Worm (Caenorhabditis elegans) whole organism, L4 larva: ENCODE measurements around the gene nhr-285.
A peak's percentile ranks its signal among the peaks of the same experiment; 100 is the strongest.
"Not testable (repeated sequence)": the region's sequence is repeated elsewhere in the genome, so short reads cannot be mapped to it uniquely, and the experiment has no call there.

Experiments used
- D1046.2 ChIP-seq: fragments of 200-800 bp; sonication (Bioruptor generic); IDR thresholded peaks from 2 replicates; pipeline ENCODE4 v1.3.6; 2022; ENCODE audit warnings: missing genetic modification characterization, missing compliant biosample characterization
- F26F4.8 ChIP-seq: fragments of 200-800 bp; sonication (Bioruptor generic); conservative IDR thresholded peaks from 2 replicates; pipeline ENCODE4 v1.3.6; 2022; ENCODE audit warnings: missing genetic modification characterization, missing compliant biosample characterization
- F44E2.7 ChIP-seq: fragments of 200-800 bp; sonication (Bioruptor generic); IDR thresholded peaks from 2 replicates; pipeline ENCODE4 v2.1.2; 2022; ENCODE audit warnings: missing genetic modification characterization, missing compliant biosample characterization
- F49E8.2 ChIP-seq: sonication (generic microtip); optimal IDR thresholded peaks from 2 replicates; lab custom pipeline; 2016; ENCODE audit warnings: missing compliant biosample characterization, mild to moderate bottlenecking, missing genetic modification characterization, borderline replicate concordance
- T26A8.4 ChIP-seq: fragments of 200-800 bp; sonication (Bioruptor generic); IDR thresholded peaks from 2 replicates; pipeline ENCODE4 v1.3.6; 2022; ENCODE audit warnings: missing genetic modification characterization, missing compliant biosample characterization
- Y105C5A.15 ChIP-seq: fragments of 200-800 bp; sonication (Bioruptor generic); IDR thresholded peaks from 2 replicates; pipeline ENCODE4 v1.3.6; 2022; ENCODE audit warnings: missing genetic modification characterization, missing compliant biosample characterization
- Y48G9A.11 ChIP-seq: fragments of 200-800 bp; sonication (Bioruptor generic); IDR thresholded peaks from 2 replicates; pipeline ENCODE4 v1.3.6; 2022; ENCODE audit warnings: missing genetic modification reagents, missing genetic modification characterization, missing compliant biosample characterization
- Y75B8A.6 ChIP-seq: fragments of 200-800 bp; sonication (Bioruptor generic); IDR thresholded peaks from 2 replicates; pipeline ENCODE4 v1.3.6; 2022; ENCODE audit warnings: missing genetic modification reagents, missing genetic modification characterization, missing compliant biosample characterization
- ZK337.2 ChIP-seq: fragments of 200-800 bp; sonication (Bioruptor generic); IDR thresholded peaks from 2 replicates; pipeline ENCODE4 v1.3.6; 2022; ENCODE audit warnings: missing genetic modification reagents, missing genetic modification characterization, missing compliant biosample characterization
- arid-1 ChIP-seq: fragments of 200-800 bp; sonication (Bioruptor generic); conservative IDR thresholded peaks from 2 replicates; pipeline ENCODE4 v1.3.6; 2022; ENCODE audit warnings: missing genetic modification reagents, missing genetic modification characterization, missing compliant biosample characterization
- ceh-20 ChIP-seq: fragments of 200-800 bp; sonication (Bioruptor generic); IDR thresholded peaks from 2 replicates; pipeline ENCODE4 v1.3.6; 2022; ENCODE audit warnings: missing genetic modification reagents, missing genetic modification characterization, missing compliant biosample characterization
- ceh-44 ChIP-seq: fragments of 200-800 bp; sonication (Bioruptor generic); IDR thresholded peaks from 2 replicates; pipeline ENCODE4 v1.3.6; 2022; ENCODE audit warnings: missing genetic modification reagents, missing genetic modification characterization, missing compliant biosample characterization
- ctbp-1 ChIP-seq: fragments of 200-800 bp; sonication (Bioruptor generic); IDR thresholded peaks from 2 replicates; pipeline ENCODE4 v1.3.6; 2022; ENCODE audit warnings: missing genetic modification reagents, missing genetic modification characterization, missing compliant biosample characterization
- daf-16 ChIP-seq, 3 experiments: sonication (generic microtip); optimal IDR thresholded peaks; 2 replicates each; lab custom pipeline; 2016 to 2017; ENCODE audit warnings: missing genetic modification characterization in 3 of 3, missing genetic modification reagents in 3 of 3, mild to moderate bottlenecking in 2 of 3, missing compliant biosample characterization in 2 of 3, missing biosample characterization in 1 of 3, moderate library complexity in 1 of 3
- daf-8 ChIP-seq: fragments of 200-800 bp; sonication (Bioruptor generic); IDR thresholded peaks from 2 replicates; pipeline ENCODE4 v1.3.6; 2022; ENCODE audit warnings: missing genetic modification characterization, missing compliant biosample characterization
- dmd-6 ChIP-seq: fragments of 200-800 bp; sonication (Bioruptor generic); IDR thresholded peaks from 2 replicates; pipeline ENCODE4 v1.3.6; 2022; ENCODE audit warnings: missing genetic modification reagents, missing genetic modification characterization, missing compliant biosample characterization
- dmd-8 ChIP-seq: fragments of 200-800 bp; sonication (Bioruptor generic); IDR thresholded peaks from 2 replicates; pipeline ENCODE4 v1.3.6; 2022; ENCODE audit warnings: missing genetic modification characterization, missing compliant biosample characterization
- dmd-9 ChIP-seq: fragments of 200-800 bp; sonication (Bioruptor generic); IDR thresholded peaks from 2 replicates; pipeline ENCODE4 v1.3.6; 2022; ENCODE audit warnings: missing genetic modification reagents, missing genetic modification characterization, missing compliant biosample characterization
- dve-1 ChIP-seq: sonication (generic microtip); optimal IDR thresholded peaks from 2 replicates; lab custom pipeline; 2017; ENCODE audit warnings: antibody characterized with exemption, mild to moderate bottlenecking, missing genetic modification characterization, missing compliant biosample characterization; ENCODE audit not compliant: insufficient read depth
- egl-43 ChIP-seq: fragments of 200-800 bp; sonication (Bioruptor generic); IDR thresholded peaks from 2 replicates; pipeline ENCODE4 v1.3.6; 2022; ENCODE audit warnings: missing genetic modification reagents, missing genetic modification characterization, missing compliant biosample characterization
- lim-7 ChIP-seq: fragments of 200-800 bp; sonication (Bioruptor generic); IDR thresholded peaks from 2 replicates; pipeline ENCODE4 v1.3.6; 2022; ENCODE audit warnings: missing genetic modification characterization, missing compliant biosample characterization
- lin-1 ChIP-seq: fragments of 200-800 bp; sonication (Bioruptor generic); IDR thresholded peaks from 2 replicates; pipeline ENCODE4 v1.3.6; 2022; ENCODE audit warnings: missing genetic modification reagents, missing genetic modification characterization, missing compliant biosample characterization
- lin-29 ChIP-seq: fragments of 200-800 bp; sonication (Bioruptor generic); IDR thresholded peaks from 2 replicates; pipeline ENCODE4 v1.3.6; 2022; ENCODE audit warnings: missing genetic modification reagents, missing genetic modification characterization, missing compliant biosample characterization
- lin-38 ChIP-seq: fragments of 200-800 bp; sonication (Bioruptor generic); IDR thresholded peaks from 2 replicates; pipeline ENCODE4 v1.3.6; 2022; ENCODE audit warnings: missing genetic modification reagents, missing genetic modification characterization, missing compliant biosample characterization
- madf-5 ChIP-seq, 2 experiments: fragments of 200-800 bp; sonication (Bioruptor generic); IDR thresholded peaks; 2 replicates each; pipeline ENCODE4 v1.3.6; 2022; ENCODE audit warnings: missing compliant biosample characterization in 2 of 2, missing genetic modification characterization in 2 of 2
- madf-9 ChIP-seq: fragments of 200-800 bp; sonication (Bioruptor generic); conservative IDR thresholded peaks from 2 replicates; pipeline ENCODE4 v1.3.6; 2022; ENCODE audit warnings: missing genetic modification reagents, missing genetic modification characterization, missing compliant biosample characterization
- mdt-29 ChIP-seq: fragments of 200-800 bp; sonication (Bioruptor generic); IDR thresholded peaks from 2 replicates; pipeline ENCODE4 v1.3.6; 2022; ENCODE audit warnings: missing genetic modification reagents, missing genetic modification characterization, missing compliant biosample characterization
- mxl-2 ChIP-seq: fragments of 200-800 bp; sonication (Bioruptor generic); conservative IDR thresholded peaks from 2 replicates; pipeline ENCODE4 v1.3.6; 2022; ENCODE audit warnings: missing genetic modification reagents, missing genetic modification characterization, missing compliant biosample characterization
- nhr-41 ChIP-seq: fragments of 200-800 bp; sonication (Bioruptor generic); IDR thresholded peaks from 2 replicates; pipeline ENCODE4 v1.3.6; 2022; ENCODE audit warnings: missing genetic modification reagents, missing genetic modification characterization, missing compliant biosample characterization
- nhr-42 ChIP-seq: fragments of 200-800 bp; sonication (Bioruptor generic); IDR thresholded peaks from 2 replicates; pipeline ENCODE4 v1.3.6; 2022; ENCODE audit warnings: missing genetic modification characterization, missing compliant biosample characterization
- pha-4 ChIP-seq, 2 experiments: fragments of 150-350 bp in 1 of 2; fragments of 200-800 bp in 1 of 2; sonication (Bioruptor generic) in 1 of 2; IDR thresholded peaks in 1 of 2; optimal IDR thresholded peaks in 1 of 2; 2 replicates each; pipeline versions ENCODE4 v1.3.6 to Lab custom; 2014 to 2022; ENCODE audit warnings: missing genetic modification characterization in 2 of 2, missing genetic modification reagents in 2 of 2, missing biosample characterization in 1 of 2, missing compliant biosample characterization in 1 of 2
- php-3 ChIP-seq: fragments of 200-800 bp; sonication (Bioruptor generic); IDR thresholded peaks from 2 replicates; pipeline ENCODE4 v1.3.6; 2022; ENCODE audit warnings: missing genetic modification reagents, missing genetic modification characterization, missing compliant biosample characterization
- saeg-2 ChIP-seq: fragments of 200-800 bp; sonication (Bioruptor generic); IDR thresholded peaks from 2 replicates; pipeline ENCODE4 v1.3.6; 2022; ENCODE audit warnings: missing genetic modification reagents, missing genetic modification characterization, missing compliant biosample characterization
- set-16 ChIP-seq: fragments of 200-800 bp; sonication (Bioruptor generic); IDR thresholded peaks from 2 replicates; pipeline ENCODE4 v1.3.6; 2022; ENCODE audit warnings: missing genetic modification reagents, missing genetic modification characterization, missing compliant biosample characterization
- snpc-1.2 ChIP-seq: fragments of 200-800 bp; sonication (Bioruptor generic); IDR thresholded peaks from 2 replicates; pipeline ENCODE4 v1.3.6; 2022; ENCODE audit warnings: missing genetic modification reagents, missing genetic modification characterization, missing compliant biosample characterization
- spr-1 ChIP-seq: sonication (generic microtip); optimal IDR thresholded peaks from 2 replicates; lab custom pipeline; 2016; ENCODE audit warnings: mild to moderate bottlenecking, missing genetic modification characterization, missing compliant biosample characterization
- unc-130 ChIP-seq: sonication (generic microtip); optimal IDR thresholded peaks from 2 replicates; lab custom pipeline; 2016; ENCODE audit warnings: missing genetic modification reagents, missing genetic modification characterization, missing compliant biosample characterization
- unc-62 ChIP-seq, 3 experiments: fragments of 150-350 bp in 1 of 3; sonication (generic microtip); optimal IDR thresholded peaks in 2 of 3; peaks in 1 of 3; 1 replicate in 1 of 3; 2 replicates in 2 of 3; lab custom pipeline; 2014 to 2017; ENCODE audit warnings: missing biosample characterization in 3 of 3, missing genetic modification characterization in 3 of 3, missing genetic modification reagents in 3 of 3, missing genotype in 1 of 3
- vab-7 ChIP-seq: fragments of 200-800 bp; sonication (Bioruptor generic); IDR thresholded peaks from 2 replicates; pipeline ENCODE4 v1.3.6; 2022; ENCODE audit warnings: missing genetic modification reagents, missing genetic modification characterization, missing compliant biosample characterization
- zip-11 ChIP-seq: fragments of 200-800 bp; sonication (Bioruptor generic); IDR thresholded peaks from 2 replicates; pipeline ENCODE4 v1.3.6; 2022; ENCODE audit warnings: missing genetic modification characterization, missing compliant biosample characterization
- zip-2 ChIP-seq: fragments of 150-350 bp; optimal IDR thresholded peaks from 2 replicates; lab custom pipeline; 2014; ENCODE audit warnings: missing biosample characterization, missing genetic modification characterization

Gene nhr-285

DNA sequence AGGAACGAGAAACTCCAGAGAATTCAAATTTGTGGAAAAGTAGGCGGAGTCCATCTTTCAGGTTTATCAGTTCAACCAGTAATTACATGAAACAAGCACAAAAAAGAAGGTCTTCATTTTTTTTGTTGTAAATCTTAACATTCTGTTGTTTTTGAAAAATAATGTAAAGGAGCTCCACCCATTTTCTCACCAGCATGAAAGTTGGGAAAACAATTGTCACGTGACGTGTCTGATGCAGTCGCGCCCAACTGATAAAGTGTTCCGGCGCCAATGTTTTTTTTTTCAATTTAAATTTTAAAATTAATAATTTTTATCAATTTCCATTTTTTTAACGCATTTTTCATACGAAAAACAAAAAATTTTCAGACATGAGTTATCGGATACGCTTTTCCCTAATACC lies 10.0 kb downstream of the nhr-285 start, which contains the start of gene F57A10.4:
F57A10.4 (plus strand) TSS at position 367 of the 400 bp plus-strand sequence.
- no peak for TF ChIP-seq zip-2
- no peak for TF ChIP-seq ceh-44
- TF ChIP-seq dmd-8: no peak
- no peak for TF ChIP-seq daf-16 (GFP tag; optimal IDR thresholded peaks at IDR 0.05; lab: Kevin White, UChicago)
- TF ChIP-seq daf-16 (tag; optimal IDR thresholded peaks at IDR 0.05; lab: Kevin White, UChicago): no peak
- TF ChIP-seq mxl-2 (GFP tag; lab: Robert Waterston, UW): no peak
- TF ChIP-seq dve-1 (tag; lab: Kevin White, UChicago): no peak
- TF ChIP-seq spr-1 (tag; lab: Kevin White, UChicago): no peak
- peak; percentile 56 for TF ChIP-seq unc-130 (GFP tag; lab: Kevin White, UChicago)
- no peak for TF ChIP-seq unc-62 (GFP tag; optimal IDR thresholded peaks at IDR 0.05 in 1 of 2; lab: Kevin White, UChicago)
- TF ChIP-seq unc-62 (tag; optimal IDR thresholded peaks at IDR 0.05; lab: Kevin White, UChicago): no peak
- TF ChIP-seq, all 104 proteins: peak for 1

DNA sequence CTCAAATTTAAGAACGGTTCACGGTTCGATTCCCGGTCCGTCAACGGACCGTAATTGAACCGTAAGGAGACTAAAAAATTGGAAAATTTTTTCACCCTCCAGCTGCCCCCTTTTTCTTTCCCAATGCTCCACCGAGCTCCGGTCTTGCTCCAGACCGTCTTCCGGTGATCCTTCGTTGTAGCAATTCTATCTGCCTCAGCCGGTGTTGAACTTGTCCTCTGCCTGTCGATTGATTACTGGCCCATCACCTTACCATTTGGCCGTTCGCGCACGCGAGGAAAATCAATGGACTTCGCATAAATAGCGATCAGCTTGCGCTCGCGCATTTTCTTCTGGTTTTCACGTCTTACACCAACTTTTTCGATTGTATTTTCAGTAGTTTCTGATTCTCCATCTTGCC lies 11.6 kb downstream of the nhr-285 start:
- TF ChIP-seq ZK337.2 (0 out of 2 replicates have a peak, but pooled peaks have one; percentile 13), nhr-41 (GFP tag; lab: Robert Waterston, UW) (peak; percentile 85), mdt-29 (GFP tag; lab: Robert Waterston, UW) (peak; percentile 80), pha-4 (GFP tag; IDR thresholded peaks at IDR 0.05; lab: Robert Waterston, UW) (peak; percentile 84), D1046.2 (GFP tag; lab: Robert Waterston, UW) (peak; percentile 81), Y105C5A.15 (GFP tag; lab: Robert Waterston, UW) (peak; percentile 71; the same call in 1 of the 2 replicates), egl-43 (peak; percentile 92), daf-8 (GFP tag; lab: Robert Waterston, UW) (peak; percentile 64; the same call in 1 of the 2 replicates), snpc-1.2 (peak; percentile 86), zip-11 (0 out of 2 replicates have a peak, but pooled peaks have one; percentile 35), ceh-44 (peak; percentile 68; the same call in 1 of the 2 replicates), lim-7 (GFP tag; lab: Robert Waterston, UW) (peak; percentile 95), dmd-6 (0 out of 2 replicates have a peak, but pooled peaks have one; percentile 9), dmd-8 (peak; percentile 94), ceh-20 (GFP tag; lab: Robert Waterston, UW) (peak; percentile 52; the same call in 1 of the 2 replicates), madf-5 (GFP tag; IDR thresholded peaks at IDR 0.05; lab: Robert Waterston, UW) (peak in 1 of 2 experiments; percentile 73; a peak in 1 of 4 replicates), madf-9 (peak; percentile 45; the same call in 1 of the 2 replicates), F49E8.2 (tag; lab: Kevin White, UChicago) (peak; percentile 12), php-3 (GFP tag; lab: Robert Waterston, UW) (peak; percentile 72), nhr-42 (GFP tag; lab: Robert Waterston, UW) (peak; percentile 66), Y48G9A.11 (peak; percentile 75), lin-38 (GFP tag; lab: Robert Waterston, UW) (peak; percentile 82), saeg-2 (GFP tag; lab: Robert Waterston, UW) (peak; percentile 68; the same call in 1 of the 2 replicates), lin-1 (peak; percentile 66; the same call in 1 of the 2 replicates), F26F4.8 (GFP tag; lab: Robert Waterston, UW) (peak; percentile 95), Y75B8A.6 (GFP tag; lab: Robert Waterston, UW) (peak; percentile 78; the same call in 1 of the 2 replicates), T26A8.4 (GFP tag; lab: Robert Waterston, UW) (peak; percentile 64; the same call in 1 of the 2 replicates), lin-29 (peak; percentile 27; the same call in 1 of the 2 replicates), arid-1 (peak; percentile 89), dmd-9 (GFP tag; lab: Robert Waterston, UW) (0 out of 2 replicates have a peak, but pooled peaks have one; percentile 53), set-16 (GFP tag; lab: Robert Waterston, UW) (peak; percentile 55), vab-7 (peak; percentile 77), F44E2.7 (GFP tag; lab: Robert Waterston, UW) (peak; percentile 71; the same call in 1 of the 2 replicates), ctbp-1 (GFP tag; lab: Robert Waterston, UW) (peak; percentile 80)
- TF ChIP-seq pha-4 (tag; optimal IDR thresholded peaks at IDR 0.05; lab: Kevin White, UChicago): not testable (repeated sequence)
